Fruit fly (Drosophila melanogaster) whole organism, embryonic: Measurements from ENCODE around the gene Xport-B.

Experiments used
- Ada2b ChIP-seq: fragments of 200-800 bp; sonication (Bioruptor generic); IDR thresholded peaks from 2 replicates; pipeline ENCODE4 v1.3.6; 2022; ENCODE audit warnings: missing biosample characterization, missing genetic modification characterization
- Atf6 ChIP-seq: fragments of 200-800 bp; sonication (Bioruptor generic); IDR thresholded peaks from 2 replicates; pipeline ENCODE4 v1.3.6; 2022; ENCODE audit warnings: missing biosample characterization, missing genetic modification characterization
- CG12071 ChIP-seq: fragments of 200-800 bp; sonication (Bioruptor generic); optimal IDR thresholded peaks from 3 replicates; lab custom pipeline; 2018; ENCODE audit warnings: missing biosample characterization, mild to moderate bottlenecking, missing genetic modification characterization
- CG12744 ChIP-seq: fragments of 200-800 bp; sonication (Bioruptor generic); optimal IDR thresholded peaks from 2 replicates; lab custom pipeline; 2016; ENCODE audit warnings: missing biosample characterization, missing genetic modification characterization
- CG13123 ChIP-seq: fragments of 200-800 bp; sonication (Bioruptor generic); optimal IDR thresholded peaks from 2 replicates; lab custom pipeline; 2016; ENCODE audit warnings: missing biosample characterization, missing genetic modification characterization
- CG13894 ChIP-seq: fragments of 200-800 bp; sonication (Bioruptor generic); optimal IDR thresholded peaks from 3 replicates; lab custom pipeline; 2018; ENCODE audit warnings: missing biosample characterization, mild to moderate bottlenecking, missing genetic modification characterization, moderate library complexity
- CG15269 ChIP-seq: fragments of 200-800 bp; sonication (Bioruptor generic); optimal IDR thresholded peaks from 2 replicates; lab custom pipeline; 2018; ENCODE audit warnings: missing biosample characterization, mild to moderate bottlenecking, missing genetic modification characterization, moderate library complexity
- CG1602 ChIP-seq: fragments of 200-800 bp; sonication (Bioruptor generic); optimal IDR thresholded peaks from 3 replicates; lab custom pipeline; 2016; ENCODE audit warnings: missing biosample characterization, missing genetic modification characterization
- CG1792 ChIP-seq: fragments of 200-800 bp; sonication (Bioruptor generic); optimal IDR thresholded peaks from 2 replicates; lab custom pipeline; 2016; ENCODE audit warnings: missing biosample characterization, missing genetic modification characterization
- CG18476 ChIP-seq: fragments of 200-800 bp; sonication (Bioruptor generic); optimal IDR thresholded peaks from 2 replicates; lab custom pipeline; 2016; ENCODE audit warnings: missing biosample characterization, mild to moderate bottlenecking, missing genetic modification characterization
- CG18619 ChIP-seq: fragments of 200-800 bp; sonication (Bioruptor generic); optimal IDR thresholded peaks from 3 replicates; lab custom pipeline; 2017; ENCODE audit warnings: missing biosample characterization, mild to moderate bottlenecking, missing genetic modification characterization
- CG31441 ChIP-seq: fragments of 200-800 bp; sonication (Bioruptor generic); IDR thresholded peaks from 2 replicates; pipeline ENCODE4 v1.3.6; 2022; ENCODE audit warnings: missing biosample characterization, missing genetic modification characterization
- CG32772 ChIP-seq: fragments of 200-800 bp; sonication (Bioruptor generic); IDR thresholded peaks from 2 replicates; pipeline ENCODE4 v1.3.6; 2022; ENCODE audit warnings: missing biosample characterization, missing genetic modification characterization
- CG34224 ChIP-seq: fragments of 200-800 bp; sonication (Bioruptor generic); IDR thresholded peaks from 3 replicates; pipeline ENCODE4 v1.3.6; 2022; ENCODE audit warnings: missing biosample characterization, missing genetic modification characterization; ENCODE audit not compliant: partially characterized antibody
- CG3847 ChIP-seq: fragments of 200-800 bp; sonication (Bioruptor generic); IDR thresholded peaks from 2 replicates; pipeline ENCODE4 v1.3.6; 2022; ENCODE audit warnings: missing biosample characterization, missing genetic modification characterization
- CG4282 ChIP-seq: fragments of 200-800 bp; sonication (Bioruptor generic); optimal IDR thresholded peaks from 2 replicates; lab custom pipeline; 2016; ENCODE audit warnings: missing biosample characterization, missing genetic modification characterization
- CG4360 ChIP-seq: fragments of 200-800 bp; sonication (Bioruptor generic); IDR thresholded peaks from 2 replicates; pipeline ENCODE4 v1.3.6; 2022; ENCODE audit warnings: missing biosample characterization, missing genetic modification characterization
- CG7963 ChIP-seq: fragments of 200-800 bp; sonication (Bioruptor generic); IDR thresholded peaks from 3 replicates; pipeline ENCODE4 v1.3.6; 2022; ENCODE audit warnings: missing biosample characterization, missing genetic modification characterization; ENCODE audit not compliant: partially characterized antibody
- CG8290 ChIP-seq, 3 experiments: fragments of 200-800 bp; sonication (Bioruptor generic); optimal IDR thresholded peaks; 2 replicates each; lab custom pipeline; 2016 to 2019; ENCODE audit warnings: missing biosample characterization in 3 of 3, missing genetic modification characterization in 3 of 3, mild to moderate bottlenecking in 2 of 3, moderate library complexity in 1 of 3
- CG8359 ChIP-seq: fragments of 200-800 bp; sonication (Bioruptor generic); optimal IDR thresholded peaks from 2 replicates; lab custom pipeline; 2017; ENCODE audit warnings: missing biosample characterization, mild to moderate bottlenecking, missing genetic modification characterization, borderline replicate concordance
- CG9215 ChIP-seq: fragments of 200-800 bp; sonication (Bioruptor generic); IDR thresholded peaks from 2 replicates; pipeline ENCODE4 v1.3.6; 2022; ENCODE audit warnings: missing biosample characterization, missing genetic modification characterization
- CG9437 ChIP-seq: fragments of 200-800 bp; sonication (Bioruptor generic); optimal IDR thresholded peaks from 2 replicates; lab custom pipeline; 2018; ENCODE audit warnings: missing biosample characterization, mild to moderate bottlenecking, missing genetic modification characterization
- Dp ChIP-seq: fragments of 200-800 bp; sonication (Bioruptor generic); optimal IDR thresholded peaks from 2 replicates; lab custom pipeline; 2018; ENCODE audit warnings: missing biosample characterization, mild to moderate bottlenecking, missing genetic modification characterization, moderate library complexity
- Fer3 ChIP-seq: fragments of 200-800 bp; sonication (Bioruptor generic); optimal IDR thresholded peaks from 2 replicates; lab custom pipeline; 2018; ENCODE audit warnings: missing biosample characterization, mild to moderate bottlenecking, missing genetic modification characterization, moderate library complexity
- Gsc ChIP-seq: fragments of 200-800 bp; sonication (Bioruptor generic); IDR thresholded peaks from 2 replicates; pipeline ENCODE4 v1.3.6; 2022; ENCODE audit warnings: missing biosample characterization, missing genetic modification characterization
- HHEX ChIP-seq: fragments of 200-800 bp; sonication (Bioruptor generic); optimal IDR thresholded peaks from 3 replicates; lab custom pipeline; 2017; ENCODE audit warnings: missing biosample characterization, mild to moderate bottlenecking, missing genetic modification characterization, missing genetic modification reagents
- Hey ChIP-seq: fragments of 200-800 bp; sonication (Bioruptor generic); optimal IDR thresholded peaks from 3 replicates; lab custom pipeline; 2018; ENCODE audit warnings: missing biosample characterization, mild to moderate bottlenecking, missing genetic modification characterization
- Hmr ChIP-seq: fragments of 200-800 bp; sonication (Bioruptor generic); optimal IDR thresholded peaks from 3 replicates; lab custom pipeline; 2017; ENCODE audit warnings: mild to moderate bottlenecking, missing biosample characterization, missing genetic modification reagents, missing genetic modification characterization
- Mes4 ChIP-seq: fragments of 200-800 bp; sonication (Bioruptor generic); optimal IDR thresholded peaks from 2 replicates; lab custom pipeline; 2016; ENCODE audit warnings: missing biosample characterization, missing genetic modification characterization
- cg ChIP-seq: fragments of 200-800 bp; sonication (Bioruptor generic); optimal IDR thresholded peaks from 3 replicates; lab custom pipeline; 2019; ENCODE audit warnings: missing biosample characterization, mild to moderate bottlenecking, missing genetic modification characterization, moderate library complexity
- dan ChIP-seq: fragments of 200-800 bp; sonication (Bioruptor generic); IDR thresholded peaks from 2 replicates; pipeline ENCODE4 v1.3.6; 2022; ENCODE audit warnings: missing biosample characterization, missing genetic modification characterization
- danr ChIP-seq: fragments of 200-800 bp; sonication (Bioruptor generic); IDR thresholded peaks from 2 replicates; pipeline ENCODE4 v1.3.6; 2022; ENCODE audit warnings: missing biosample characterization, missing genetic modification characterization
- dati ChIP-seq: fragments of 200-800 bp; sonication (Bioruptor generic); IDR thresholded peaks from 2 replicates; pipeline ENCODE4 v1.3.6; 2022; ENCODE audit warnings: missing biosample characterization, missing genetic modification characterization
- dmrt99B ChIP-seq: fragments of 200-800 bp; sonication (Bioruptor generic); optimal IDR thresholded peaks from 2 replicates; lab custom pipeline; 2018; ENCODE audit warnings: missing biosample characterization, mild to moderate bottlenecking, missing genetic modification characterization, moderate library complexity
- dpn ChIP-seq, 2 experiments: fragments of 200-800 bp; sonication (Bioruptor generic); optimal IDR thresholded peaks; 3 replicates each; lab custom pipeline; 2016; ENCODE audit warnings: missing biosample characterization in 2 of 2, missing genetic modification characterization in 2 of 2
- eve ChIP-seq, 2 experiments: fragments of >200 bp; optimal IDR thresholded peaks; 2 replicates each; lab custom pipeline; 2017; ENCODE audit warnings: missing biosample characterization in 2 of 2, missing genetic modification characterization in 2 of 2
- fd102C ChIP-seq: fragments of 200-800 bp; sonication (Bioruptor generic); optimal IDR thresholded peaks from 2 replicates; lab custom pipeline; 2018; ENCODE audit warnings: missing biosample characterization, mild to moderate bottlenecking, missing genetic modification characterization, moderate library complexity
- gcm ChIP-seq: fragments of 200-800 bp; sonication (Bioruptor generic); optimal IDR thresholded peaks from 2 replicates; lab custom pipeline; 2019; ENCODE audit warnings: missing biosample characterization, mild to moderate bottlenecking, missing genetic modification characterization, moderate library complexity
- ham ChIP-seq: fragments of 200-800 bp; sonication (Bioruptor generic); IDR thresholded peaks from 2 replicates; pipeline ENCODE4 v1.3.6; 2022; ENCODE audit warnings: missing biosample characterization, missing genetic modification characterization
- jing ChIP-seq: fragments of 200-800 bp; sonication (Bioruptor generic); optimal IDR thresholded peaks from 2 replicates; lab custom pipeline; 2018; ENCODE audit warnings: missing biosample characterization, mild to moderate bottlenecking, missing genetic modification characterization
- luna ChIP-seq: fragments of 200-800 bp; sonication (Bioruptor generic); optimal IDR thresholded peaks from 2 replicates; lab custom pipeline; 2016; ENCODE audit warnings: missing biosample characterization, missing genetic modification characterization
- odd ChIP-seq: fragments of 200-800 bp; sonication (Bioruptor generic); optimal IDR thresholded peaks from 2 replicates; lab custom pipeline; 2017; ENCODE audit warnings: missing biosample characterization, mild to moderate bottlenecking, missing genetic modification characterization
- pan ChIP-seq, 4 experiments: fragments of >200 bp in 3 of 4; fragments of 200-800 bp in 1 of 4; sonication (Bioruptor generic) in 1 of 4; optimal IDR thresholded peaks in 3 of 4; IDR thresholded peaks in 1 of 4; 2 replicates each; pipeline versions ENCODE4 v1.3.6 to Lab custom; 2017 to 2022; ENCODE audit warnings: missing biosample characterization in 2 of 4, missing genetic modification characterization in 2 of 4, mixed read lengths in 1 of 4
- pzg ChIP-seq: fragments of 200-800 bp; sonication (Bioruptor generic); optimal IDR thresholded peaks from 3 replicates; lab custom pipeline; 2018; ENCODE audit warnings: missing biosample characterization, mild to moderate bottlenecking, missing genetic modification characterization, moderate library complexity
- repo ChIP-seq: fragments of 200-800 bp; sonication (Bioruptor generic); optimal IDR thresholded peaks from 2 replicates; lab custom pipeline; 2016; ENCODE audit warnings: missing biosample characterization, missing genetic modification characterization
- sd ChIP-seq: fragments of 200-800 bp; sonication (Bioruptor generic); optimal IDR thresholded peaks from 3 replicates; lab custom pipeline; 2018; ENCODE audit warnings: missing biosample characterization, mild to moderate bottlenecking, missing genetic modification characterization, moderate library complexity
- stc ChIP-seq: fragments of 200-800 bp; sonication (Bioruptor generic); IDR thresholded peaks from 2 replicates; pipeline ENCODE4 v1.3.6; 2022; ENCODE audit warnings: missing biosample characterization, missing genetic modification characterization
- tin ChIP-seq: fragments of 200-800 bp; sonication (Bioruptor generic); optimal IDR thresholded peaks from 3 replicates; lab custom pipeline; 2016; ENCODE audit warnings: missing biosample characterization, missing genetic modification characterization
- zen ChIP-seq: fragments of 200-800 bp; sonication (Bioruptor generic); optimal IDR thresholded peaks from 3 replicates; lab custom pipeline; 2018; ENCODE audit warnings: missing biosample characterization, mild to moderate bottlenecking, missing genetic modification characterization, moderate library complexity

Gene Xport-B

dm6 chr3R:19904865-19905373 lies 10.3 kb downstream of the Xport-B start, which contains the start of the genes Surf6 and RhoGAP92B (continued):
- TF ChIP-seq dati (GFP tag; lab: Robert Waterston, UW) (no peak), CG4282 (GFP tag; lab: Kevin White, UChicago) (peak; percentile 11), Hey (tag; lab: Kevin White, UChicago) (no peak), CG9215 (GFP tag; lab: Robert Waterston, UW) (peak; percentile 44), CG1602 (GFP tag; lab: Kevin White, UChicago) (peak; percentile 17), sd (tag; lab: Kevin White, UChicago) (peak; percentile 67), CG18619 (GFP tag; lab: Kevin White, UChicago) (peak; percentile 67), ham (GFP tag; lab: Robert Waterston, UW) (no peak), stc (GFP tag; lab: Robert Waterston, UW) (0 out of 2 replicates have a peak, but pooled peaks have one; percentile 32), CG1792 (peak; percentile 3), CG3847 (GFP tag; lab: Robert Waterston, UW) (peak; percentile 86), HHEX (GFP tag; lab: Kevin White, UChicago) (peak; percentile 58), CG13894 (tag; lab: Kevin White, UChicago) (peak; percentile 68), CG18476 (GFP tag; lab: Kevin White, UChicago) (peak; percentile 23), jing (no peak), CG7963 (no peak), CG12071 (GFP tag; lab: Kevin White, UChicago) (peak; percentile 22), CG9437 (GFP tag; lab: Kevin White, UChicago) (peak; percentile 31), tin (GFP tag; lab: Kevin White, UChicago) (peak; percentile 53), Atf6 (GFP tag; lab: Robert Waterston, UW) (peak; percentile 63; the same call in 1 of the 2 replicates), odd (peak; percentile 47), CG4360 (GFP tag; lab: Robert Waterston, UW) (0 out of 2 replicates have a peak, but pooled peaks have one; percentile 8), repo (peak; percentile 34), CG13123 (GFP tag; lab: Kevin White, UChicago) (no peak), CG32772 (0 out of 2 replicates have a peak, but pooled peaks have one; percentile 23), eve (GFP tag; optimal IDR thresholded peaks at IDR 0.05; lab: Kevin White, UChicago) (no peak), pan (optimal IDR thresholded peaks at IDR 0.05; lab: Kevin White, UChicago) (no peak), pan (GFP tag; optimal IDR thresholded peaks at IDR 0.05 in 1 of 2, IDR thresholded peaks at IDR 0.05 in 1 of 2) (peak in 1 of 2 experiments; percentile 30), CG15269 (tag; lab: Kevin White, UChicago) (peak; percentile 45), dpn (GFP tag; optimal IDR thresholded peaks at IDR 0.05; lab: Kevin White, UChicago) (peak; percentile 58 to 68), luna (GFP tag; lab: Kevin White, UChicago) (peak; percentile 32), CG34224 (GFP tag; lab: Robert Waterston, UW) (no peak), Ada2b (GFP tag; lab: Robert Waterston, UW) (0 out of 2 replicates have a peak, but pooled peaks have one; percentile 18), Gsc (GFP tag; lab: Robert Waterston, UW) (no peak), Dp (peak; percentile 75), Fer3 (tag; lab: Kevin White, UChicago) (peak; percentile 55), CG8290 (GFP tag; optimal IDR thresholded peaks at IDR 0.05; lab: Kevin White, UChicago) (peak; percentile 34), CG8290 (tag; optimal IDR thresholded peaks at IDR 0.05; lab: Kevin White, UChicago) (peak; percentile 31 to 64), dmrt99B (peak; percentile 51), CG12744 (peak; percentile 19), zen (tag; lab: Kevin White, UChicago) (peak; percentile 53), gcm (peak; percentile 63), pzg (GFP tag; lab: Kevin White, UChicago) (peak; percentile 95), CG31441 (GFP tag; lab: Robert Waterston, UW) (peak; percentile 76), Mes4 (GFP tag; lab: Kevin White, UChicago) (peak; percentile 68), dan (no peak), fd102C (GFP tag; lab: Kevin White, UChicago) (no peak), danr (GFP tag; lab: Robert Waterston, UW) (no peak), cg (peak; percentile 58), Hmr (peak; percentile 85), CG8359 (peak; percentile 4)
